Worm (Caenorhabditis elegans): ENCODE data around the gene C11E4.6.

The C11E4.6 gene

DNA sequence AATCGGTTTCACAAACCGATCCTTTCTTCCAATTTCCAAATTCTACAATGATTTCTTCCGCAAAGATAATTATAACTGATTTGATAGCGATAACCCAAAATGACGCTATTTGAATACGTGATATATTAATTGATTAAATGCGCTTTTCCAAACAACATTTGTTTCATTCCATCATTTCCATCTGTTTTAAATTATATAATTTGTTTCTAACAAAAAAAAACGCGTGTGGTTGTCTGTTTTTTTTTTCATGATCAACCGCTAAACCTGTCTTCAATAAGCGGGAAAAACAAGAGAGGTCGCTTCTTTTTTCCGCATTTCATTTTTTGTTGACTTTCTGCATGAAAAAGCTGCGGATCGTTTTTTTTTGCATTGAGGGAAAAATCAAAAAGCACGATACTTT, 13.1 kb upstream of the C11E4.6 start:
- TF ChIP-seq unc-120 (tag; optimal IDR thresholded peaks at IDR 0.05; ENCODE audit: poor library complexity, severe bottlenecking), result no peak
- TF ChIP-seq ceh-39 (tag; optimal IDR thresholded peaks at IDR 0.05), result no peak
- no peak for TF ChIP-seq mep-1 (tag; optimal IDR thresholded peaks at IDR 0.05)
- TF ChIP-seq zip-8 (tag; optimal IDR thresholded peaks at IDR 0.05), result no peak
- no peak for TF ChIP-seq sem-2 (GFP tag; optimal IDR thresholded peaks at IDR 0.05)
- TF ChIP-seq drap-1 (GFP tag; optimal IDR thresholded peaks at IDR 0.05), result no peak
- no peak for TF ChIP-seq unc-39 (tag; optimal IDR thresholded peaks at IDR 0.05)
- no peak for TF ChIP-seq ham-2 (GFP tag; optimal IDR thresholded peaks at IDR 0.05)
- no peak for TF ChIP-seq cnd-1 (tag; optimal IDR thresholded peaks at IDR 0.05)
- no peak for TF ChIP-seq nhr-76 (tag; optimal IDR thresholded peaks at IDR 0.05)
- no peak for TF ChIP-seq M03D4.4 (tag; optimal IDR thresholded peaks at IDR 0.05)
- no peak for TF ChIP-seq nhr-12 (tag; optimal IDR thresholded peaks at IDR 0.05)

ce11 chrX:9602625-9603024, 7.7 kb upstream of the C11E4.6 start:
- no peak for TF ChIP-seq zip-8 (tag; optimal IDR thresholded peaks at IDR 0.05)
- TF ChIP-seq ceh-39 (tag; optimal IDR thresholded peaks at IDR 0.05), result no peak
- no peak for TF ChIP-seq ztf-11 (tag; optimal IDR thresholded peaks at IDR 0.05)
- TF ChIP-seq nhr-12 (tag; optimal IDR thresholded peaks at IDR 0.05), result no peak
- no peak for TF ChIP-seq mab-5 (tag; optimal IDR thresholded peaks at IDR 0.05)
- no peak for TF ChIP-seq tbx-8 (GFP tag; optimal IDR thresholded peaks at IDR 0.05)
- TF ChIP-seq blmp-1 (tag; optimal IDR thresholded peaks at IDR 0.05), result no peak
- no peak for TF ChIP-seq lin-32 (GFP tag; optimal IDR thresholded peaks at IDR 0.05)
- TF ChIP-seq mep-1 (tag; optimal IDR thresholded peaks at IDR 0.05), result no peak
- TF ChIP-seq drap-1 (GFP tag; optimal IDR thresholded peaks at IDR 0.05), result no peak
- TF ChIP-seq lin-13 (tag; optimal IDR thresholded peaks at IDR 0.05), result no peak
- TF ChIP-seq ceh-43 (GFP tag; optimal IDR thresholded peaks at IDR 0.05), result no peak
- no peak for TF ChIP-seq nhr-28 (tag; optimal IDR thresholded peaks at IDR 0.05)

- no peak for TF ChIP-seq sem-2 (GFP tag; optimal IDR thresholded peaks at IDR 0.05)
- TF ChIP-seq ceh-43 (GFP tag; optimal IDR thresholded peaks at IDR 0.05), result no peak
- no peak for TF ChIP-seq ham-2 (GFP tag; optimal IDR thresholded peaks at IDR 0.05)
- no peak for TF ChIP-seq nhr-237 (tag; optimal IDR thresholded peaks at IDR 0.05)
- no peak for TF ChIP-seq flh-1 (GFP tag; optimal IDR thresholded peaks at IDR 0.05)
- no peak for TF ChIP-seq M03D4.4 (tag; optimal IDR thresholded peaks at IDR 0.05)
- TF ChIP-seq lin-32 (GFP tag; optimal IDR thresholded peaks at IDR 0.05), result no peak
- TF ChIP-seq nhr-2 (tag; optimal IDR thresholded peaks at IDR 0.05), result no peak
- TF ChIP-seq elt-3 (tag; optimal IDR thresholded peaks at IDR 0.05), result no peak
Measured at ce11 chrX:9603180-9603579, 7.2 kb upstream of the C11E4.6 start.

DNA sequence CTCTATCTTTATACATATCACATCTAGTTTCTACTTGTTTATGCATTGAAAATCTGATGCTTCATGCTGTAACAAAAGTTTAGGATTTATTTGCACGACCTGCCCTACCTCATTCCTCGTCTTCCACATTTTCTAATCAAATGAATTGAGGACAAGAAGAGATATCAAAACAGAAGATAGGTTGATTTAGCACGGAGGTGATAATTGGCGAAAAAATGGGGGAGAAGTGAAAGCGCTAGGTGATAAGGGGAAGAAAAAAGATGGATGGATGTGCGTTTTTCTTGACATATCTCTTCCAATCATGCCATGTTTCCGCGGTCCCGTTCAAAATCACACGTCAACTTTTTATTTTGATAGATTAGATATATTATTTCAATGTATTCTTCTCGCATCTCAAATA, 2.2 kb upstream of the C11E4.6 start:
- peak; percentile 12 for TF ChIP-seq unc-120 (tag; optimal IDR thresholded peaks at IDR 0.05; ENCODE audit: poor library complexity, severe bottlenecking)
- peak; percentile 30 for TF ChIP-seq unc-62 (GFP tag; optimal IDR thresholded peaks at IDR 0.05)
- TF ChIP-seq M03D4.4 (tag; optimal IDR thresholded peaks at IDR 0.05), result no peak

ce11 chrX:9616919-9617318, 6.6 kb downstream of the C11E4.6 start, which contains the start of gene C11E4.7:
Gene C11E4.7 (plus strand): TSS chrX:9617219.
- TF ChIP-seq tbx-8 (GFP tag; optimal IDR thresholded peaks at IDR 0.05), result no peak
- no peak for TF ChIP-seq nhr-76 (tag; optimal IDR thresholded peaks at IDR 0.05)
- no peak for TF ChIP-seq snpc-4 (tag; optimal IDR thresholded peaks at IDR 0.05)
- no peak for TF ChIP-seq ces-1 (GFP tag; optimal IDR thresholded peaks at IDR 0.05)
- no peak for TF ChIP-seq ham-2 (GFP tag; optimal IDR thresholded peaks at IDR 0.05)
- no peak for TF ChIP-seq elt-3 (tag; optimal IDR thresholded peaks at IDR 0.05)
- no peak for TF ChIP-seq ceh-43 (GFP tag; optimal IDR thresholded peaks at IDR 0.05)
- TF ChIP-seq nhr-28 (tag; optimal IDR thresholded peaks at IDR 0.05), result no peak
- no peak for TF ChIP-seq flh-1 (GFP tag; optimal IDR thresholded peaks at IDR 0.05)
- TF ChIP-seq unc-62 (GFP tag; optimal IDR thresholded peaks at IDR 0.05), result no peak
- no peak for TF ChIP-seq ztf-11 (tag; optimal IDR thresholded peaks at IDR 0.05)
- no peak for TF ChIP-seq cnd-1 (tag; optimal IDR thresholded peaks at IDR 0.05)
- no peak for TF ChIP-seq unc-39 (tag; optimal IDR thresholded peaks at IDR 0.05)
- no peak for TF ChIP-seq mls-2 (tag; optimal IDR thresholded peaks at IDR 0.05)
- TF ChIP-seq hlh-1 (tag; optimal IDR thresholded peaks at IDR 0.05), result no peak
- no peak for TF ChIP-seq nhr-2 (tag; optimal IDR thresholded peaks at IDR 0.05)
- no peak for TF ChIP-seq zip-8 (tag; optimal IDR thresholded peaks at IDR 0.05)
- no peak for TF ChIP-seq ceh-39 (tag; optimal IDR thresholded peaks at IDR 0.05)
- no peak for TF ChIP-seq sptf-1 (tag; optimal IDR thresholded peaks at IDR 0.05)

- TF ChIP-seq lsy-2 (tag; optimal IDR thresholded peaks at IDR 0.05) (no peak), tbx-8 (GFP tag; optimal IDR thresholded peaks at IDR 0.05) (no peak), mab-5 (tag; optimal IDR thresholded peaks at IDR 0.05) (no peak), nhr-2 (tag; optimal IDR thresholded peaks at IDR 0.05) (no peak), flh-1 (GFP tag; optimal IDR thresholded peaks at IDR 0.05) (no peak), snpc-4 (tag; optimal IDR thresholded peaks at IDR 0.05) (no peak), bed-3 (GFP tag; optimal IDR thresholded peaks at IDR 0.05) (no peak), cnd-1 (tag; optimal IDR thresholded peaks at IDR 0.05) (no peak)
Measured at ce11 chrX:9620136-9620535, 9.8 kb downstream of the C11E4.6 start, which contains the start of gene C11E4.8. Gene C11E4.8 (plus strand): TSS chrX:9620436.

Data from whole organism, mixed stage, embryonic.